Fruit fly (Drosophila melanogaster) whole organism, prepupa: ENCODE measurements around the gene Vta1.

Source experiments
- Blimp-1 ChIP-seq: fragments of 200-800 bp; sonication (Bioruptor generic); optimal IDR thresholded peaks from 3 replicates; lab custom pipeline; 2017; ENCODE audit warnings: missing biosample characterization, missing genetic modification characterization, mild to moderate bottlenecking, moderate library complexity, missing genetic modification reagents
- CG10631 ChIP-seq: fragments of 200-800 bp; sonication (Bioruptor generic); optimal IDR thresholded peaks from 2 replicates; lab custom pipeline; 2016; ENCODE audit warnings: missing biosample characterization, missing genetic modification characterization
- CG10669 ChIP-seq: fragments of 200-800 bp; sonication (Bioruptor generic); optimal IDR thresholded peaks from 3 replicates; lab custom pipeline; 2018; ENCODE audit warnings: missing biosample characterization, mild to moderate bottlenecking, missing genetic modification characterization, moderate library complexity
- CG11294 ChIP-seq: fragments of 200-800 bp; sonication (Bioruptor generic); IDR thresholded peaks from 2 replicates; pipeline ENCODE4 v1.3.6; 2022; ENCODE audit warnings: missing biosample characterization, missing genetic modification characterization
- CG11762 ChIP-seq: fragments of 200-800 bp; sonication (Bioruptor generic); optimal IDR thresholded peaks from 3 replicates; lab custom pipeline; 2016; ENCODE audit warnings: missing biosample characterization, missing genetic modification characterization; ENCODE audit not compliant: insufficient read depth
- CG11902 ChIP-seq: fragments of 200-800 bp; sonication (Bioruptor generic); optimal IDR thresholded peaks from 3 replicates; lab custom pipeline; 2016; ENCODE audit warnings: missing biosample characterization, missing genetic modification characterization
- CG15336 ChIP-seq: fragments of 200-800 bp; sonication (Bioruptor generic); IDR thresholded peaks from 2 replicates; pipeline ENCODE4 v1.3.6; 2022; ENCODE audit warnings: missing biosample characterization, missing genetic modification characterization
- CG1621 ChIP-seq: fragments of 200-800 bp; sonication (Bioruptor generic); optimal IDR thresholded peaks from 3 replicates; lab custom pipeline; 2018; ENCODE audit warnings: missing biosample characterization, mild to moderate bottlenecking, missing genetic modification characterization
- CG16779 ChIP-seq: fragments of 200-800 bp; sonication (Bioruptor generic); optimal IDR thresholded peaks from 3 replicates; lab custom pipeline; 2017; ENCODE audit warnings: missing biosample characterization, mild to moderate bottlenecking, missing genetic modification characterization
- CG31627 ChIP-seq: fragments of 200-800 bp; sonication (Bioruptor generic); optimal IDR thresholded peaks from 3 replicates; lab custom pipeline; 2016; ENCODE audit warnings: missing biosample characterization, missing genetic modification characterization
- CG32006 ChIP-seq: fragments of 200-800 bp; sonication (Bioruptor generic); optimal IDR thresholded peaks from 3 replicates; lab custom pipeline; 2017; ENCODE audit warnings: missing biosample characterization, mild to moderate bottlenecking, missing genetic modification characterization
- CG3919 ChIP-seq: fragments of 200-800 bp; sonication (Bioruptor generic); optimal IDR thresholded peaks from 3 replicates; lab custom pipeline; 2016; ENCODE audit warnings: missing biosample characterization, missing genetic modification characterization
- CG4318 ChIP-seq: fragments of 200-800 bp; sonication (Bioruptor generic); optimal IDR thresholded peaks from 3 replicates; lab custom pipeline; 2017; ENCODE audit warnings: missing biosample characterization, mild to moderate bottlenecking, missing genetic modification characterization
- CG6163 ChIP-seq: fragments of 200-800 bp; sonication (Bioruptor generic); IDR thresholded peaks from 3 replicates; pipeline ENCODE4 v1.3.6; 2022; ENCODE audit warnings: missing biosample characterization, missing genetic modification characterization
- CG6792 ChIP-seq: fragments of 200-800 bp; sonication (Bioruptor generic); optimal IDR thresholded peaks from 3 replicates; lab custom pipeline; 2016; ENCODE audit warnings: missing biosample characterization, missing genetic modification characterization
- CG8119 ChIP-seq: fragments of 200-800 bp; sonication (Bioruptor generic); IDR thresholded peaks from 3 replicates; pipeline ENCODE4 v1.3.6; 2022; ENCODE audit warnings: missing biosample characterization, missing genetic modification characterization
- CG8319 ChIP-seq: fragments of 200-800 bp; sonication (Bioruptor generic); optimal IDR thresholded peaks from 3 replicates; lab custom pipeline; 2016; ENCODE audit warnings: missing biosample characterization, missing genetic modification characterization
- CG8632 ChIP-seq: fragments of 200-800 bp; sonication (Bioruptor generic); optimal IDR thresholded peaks from 3 replicates; lab custom pipeline; 2016; ENCODE audit warnings: missing biosample characterization, missing genetic modification characterization
- CG9139 ChIP-seq: fragments of 200-800 bp; sonication (Bioruptor generic); optimal IDR thresholded peaks from 3 replicates; lab custom pipeline; 2017; ENCODE audit warnings: missing biosample characterization, mild to moderate bottlenecking, missing genetic modification characterization
- Eip75B ChIP-seq: fragments of 200-800 bp; sonication (Bioruptor generic); optimal IDR thresholded peaks from 3 replicates; lab custom pipeline; 2016; ENCODE audit warnings: missing biosample characterization, missing genetic modification characterization
- Eip78C ChIP-seq: fragments of 200-800 bp; sonication (Bioruptor generic); peaks from one replicate; lab custom pipeline; 2016; ENCODE audit warnings: missing biosample characterization, missing genetic modification characterization
- Ets21C ChIP-seq: fragments of 200-800 bp; sonication (Bioruptor generic); optimal IDR thresholded peaks from 3 replicates; lab custom pipeline; 2016; ENCODE audit warnings: missing biosample characterization, missing genetic modification characterization
- Ets96B ChIP-seq: fragments of 200-800 bp; optimal IDR thresholded peaks from 2 replicates; lab custom pipeline; 2019; ENCODE audit warnings: missing biosample characterization, mild to moderate bottlenecking, missing genetic modification characterization, moderate library complexity
- Hr38 ChIP-seq: sonication (Bioruptor generic); optimal IDR thresholded peaks from 2 replicates; lab custom pipeline; 2016; ENCODE audit warnings: missing biosample characterization, missing genetic modification characterization
- Hr39 ChIP-seq: fragments of 200-800 bp; sonication (Bioruptor generic); optimal IDR thresholded peaks from 2 replicates; lab custom pipeline; 2016; ENCODE audit warnings: missing biosample characterization, missing genetic modification characterization
- Hr4 ChIP-seq: fragments of 200-800 bp; sonication (Bioruptor generic); optimal IDR thresholded peaks from 3 replicates; lab custom pipeline; 2016; ENCODE audit warnings: missing biosample characterization, missing genetic modification characterization
- Lpt ChIP-seq: fragments of 200-800 bp; sonication (Bioruptor generic); optimal IDR thresholded peaks from 3 replicates; lab custom pipeline; 2016; ENCODE audit warnings: missing biosample characterization, missing genetic modification characterization
- Met ChIP-seq: fragments of 200-800 bp; sonication (Bioruptor generic); optimal IDR thresholded peaks from 3 replicates; lab custom pipeline; 2016; ENCODE audit warnings: missing biosample characterization, missing genetic modification characterization
- OdsH ChIP-seq: fragments of 200-800 bp; sonication (Bioruptor generic); optimal IDR thresholded peaks from 3 replicates; lab custom pipeline; 2016; ENCODE audit warnings: missing biosample characterization, missing genetic modification characterization
- Smox ChIP-seq: fragments of 200-800 bp; sonication (Bioruptor generic); optimal IDR thresholded peaks from 3 replicates; lab custom pipeline; 2016; ENCODE audit warnings: missing biosample characterization, missing genetic modification characterization
- Sox102F ChIP-seq: fragments of 200-800 bp; sonication (Bioruptor generic); optimal IDR thresholded peaks from 2 replicates; lab custom pipeline; 2016; ENCODE audit warnings: missing biosample characterization, mild to moderate bottlenecking, missing genetic modification characterization
- Sox15 ChIP-seq: fragments of 200-800 bp; sonication (Bioruptor generic); optimal IDR thresholded peaks from 3 replicates; lab custom pipeline; 2016; ENCODE audit warnings: missing biosample characterization, missing genetic modification characterization
- acj6 ChIP-seq: fragments of 200-800 bp; sonication (Bioruptor generic); optimal IDR thresholded peaks from 3 replicates; lab custom pipeline; 2016; ENCODE audit warnings: missing biosample characterization, missing genetic modification characterization
- cyc ChIP-seq: fragments of 200-800 bp; sonication (Bioruptor generic); optimal IDR thresholded peaks from 3 replicates; lab custom pipeline; 2016; ENCODE audit warnings: missing biosample characterization, missing genetic modification characterization
- dac ChIP-seq: fragments of 200-800 bp; sonication (Bioruptor generic); optimal IDR thresholded peaks from 2 replicates; lab custom pipeline; 2017; ENCODE audit warnings: missing biosample characterization, mild to moderate bottlenecking, missing genetic modification characterization
- dsx ChIP-seq: fragments of 200-800 bp; optimal IDR thresholded peaks from 3 replicates; lab custom pipeline; 2019; ENCODE audit warnings: missing biosample characterization, mild to moderate bottlenecking, missing genetic modification characterization, moderate library complexity; ENCODE audit not compliant: poor library complexity, severe bottlenecking
- eg ChIP-seq: fragments of 200-800 bp; sonication (Bioruptor generic); IDR thresholded peaks from 3 replicates; pipeline ENCODE4 v1.3.6; 2022; ENCODE audit warnings: missing biosample characterization, missing genetic modification characterization
- esn ChIP-seq: fragments of 200-800 bp; sonication (Bioruptor generic); optimal IDR thresholded peaks from 2 replicates; lab custom pipeline; 2016; ENCODE audit warnings: missing biosample characterization, mild to moderate bottlenecking, missing genetic modification characterization, moderate library complexity
- fd85E ChIP-seq: fragments of 200-800 bp; sonication (Bioruptor generic); optimal IDR thresholded peaks from 3 replicates; lab custom pipeline; 2016; ENCODE audit warnings: missing biosample characterization, missing genetic modification characterization
- fkh ChIP-seq: fragments of 200-800 bp; sonication (Bioruptor generic); optimal IDR thresholded peaks from 3 replicates; lab custom pipeline; 2017; ENCODE audit warnings: missing biosample characterization, mild to moderate bottlenecking, missing genetic modification characterization, moderate library complexity
- lz ChIP-seq: fragments of 200-800 bp; sonication (Bioruptor generic); optimal IDR thresholded peaks from 3 replicates; lab custom pipeline; 2016; ENCODE audit warnings: missing biosample characterization, missing genetic modification characterization
- net ChIP-seq: fragments of 200-800 bp; sonication (Bioruptor generic); optimal IDR thresholded peaks from 3 replicates; lab custom pipeline; 2016; ENCODE audit warnings: missing biosample characterization, missing genetic modification characterization
- pdm3 ChIP-seq: fragments of 200-800 bp; sonication (Bioruptor generic); optimal IDR thresholded peaks from 3 replicates; lab custom pipeline; 2016; ENCODE audit warnings: missing biosample characterization, missing genetic modification characterization
- ss ChIP-seq, 2 experiments: fragments of 200-800 bp; sonication (Bioruptor generic); optimal IDR thresholded peaks; 2 replicates in 1 of 2; 3 replicates in 1 of 2; lab custom pipeline; 2017 to 2018; ENCODE audit warnings: mild to moderate bottlenecking in 2 of 2, missing biosample characterization in 2 of 2, missing genetic modification characterization in 2 of 2, moderate library complexity in 1 of 2

Vta1 gene

DNA sequence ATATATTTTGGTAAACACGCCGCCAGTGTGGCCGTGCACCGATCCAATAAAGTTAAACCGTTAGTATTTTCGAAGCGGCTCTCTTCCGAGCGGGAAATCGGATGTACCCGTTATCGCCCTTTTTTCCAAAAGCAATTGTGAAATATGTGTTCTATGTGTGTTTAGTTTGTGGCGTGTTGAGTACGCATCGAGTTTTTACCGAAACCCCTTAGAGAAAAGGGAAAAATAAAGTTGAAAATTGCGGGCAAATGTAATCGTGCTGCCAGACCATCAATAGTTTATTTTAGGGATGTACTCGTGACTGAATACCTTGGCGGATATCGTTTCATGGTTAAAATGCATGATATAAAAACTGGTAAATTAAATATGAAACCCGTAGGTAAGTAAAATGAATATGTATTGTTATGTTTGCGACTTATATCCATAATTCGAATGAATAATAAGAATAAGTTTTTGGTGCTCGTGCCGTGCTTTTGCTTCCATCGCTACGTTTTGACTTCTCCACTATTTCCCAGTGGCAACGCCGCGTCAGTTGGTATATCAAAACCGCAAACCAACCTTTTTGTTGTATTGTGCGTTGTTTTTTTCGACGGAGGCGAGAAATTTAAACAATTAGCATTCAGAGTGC lies 13.4 kb downstream of the Vta1 start, which contains the start of the genes Mettl2 and Bgb (continued):
- TF ChIP-seq ss (GFP tag; optimal IDR thresholded peaks at IDR 0.05; lab: Kevin White, UChicago) (peak in 1 of 2 experiments; percentile 39), eg (GFP tag; lab: Robert Waterston, UW) (peak; percentile 73; the same call in 2 of the 3 replicates), Smox (GFP tag; lab: Kevin White, UChicago) (peak; percentile 73), CG1621 (peak; percentile 47), cyc (peak; percentile 88), Eip75B (GFP tag; lab: Kevin White, UChicago) (no peak), Met (no peak), OdsH (GFP tag; lab: Kevin White, UChicago) (no peak), Sox15 (GFP tag; lab: Kevin White, UChicago) (peak; percentile 79), acj6 (GFP tag; lab: Kevin White, UChicago) (peak; percentile 82), CG6163 (GFP tag; lab: Robert Waterston, UW) (peak; percentile 83), CG31627 (GFP tag; lab: Kevin White, UChicago) (peak; percentile 90), CG3919 (GFP tag; lab: Kevin White, UChicago) (peak; percentile 74), CG10669 (GFP tag; lab: Kevin White, UChicago) (no peak)

- no peak for TF ChIP-seq dac
- no peak for TF ChIP-seq CG11762 (GFP tag; lab: Kevin White, UChicago)
- TF ChIP-seq CG8632 (GFP tag; lab: Kevin White, UChicago): no peak
These were observed 15.0 kb downstream of the Vta1 start, which contains the start of gene nSyb for dm6 chr3L:1637652-1638051. nSyb (minus strand) TSS chr3L:1637752.

dm6 chr3L:1636886-1637285 lies 15.8 kb downstream of the Vta1 start:
- TF ChIP-seq CG8319: no peak
- no peak for TF ChIP-seq CG9139 (GFP tag; lab: Kevin White, UChicago)
- TF ChIP-seq CG16779 (tag; lab: Kevin White, UChicago): no peak
- TF ChIP-seq dsx (GFP tag; lab: Kevin White, UChicago): no peak
- no peak for TF ChIP-seq pdm3 (GFP tag; lab: Kevin White, UChicago)
- no peak for TF ChIP-seq CG8632 (GFP tag; lab: Kevin White, UChicago)
- no peak for TF ChIP-seq CG11902 (GFP tag; lab: Kevin White, UChicago)
- TF ChIP-seq Hr38 (GFP tag; lab: Kevin White, UChicago): no peak
- TF ChIP-seq Lpt (GFP tag; lab: Kevin White, UChicago): no peak
- no peak for TF ChIP-seq cyc
- TF ChIP-seq CG10669 (GFP tag; lab: Kevin White, UChicago): no peak
- TF ChIP-seq Ets96B (tag; lab: Kevin White, UChicago): no peak
- TF ChIP-seq fkh (GFP tag; lab: Kevin White, UChicago): no peak
- TF ChIP-seq fd85E: no peak
- no peak for TF ChIP-seq Eip78C (GFP tag; lab: Kevin White, UChicago)
- TF ChIP-seq CG6792 (GFP tag; lab: Kevin White, UChicago): no peak

- TF ChIP-seq lz (GFP tag; lab: Kevin White, UChicago) (peak; percentile 9), Blimp-1 (GFP tag; lab: Kevin White, UChicago) (no peak), CG4318 (no peak), net (GFP tag; lab: Kevin White, UChicago) (peak; percentile 16), Hr39 (GFP tag; lab: Kevin White, UChicago) (peak; percentile 37), CG10631 (GFP tag; lab: Kevin White, UChicago) (no peak), Eip75B (GFP tag; lab: Kevin White, UChicago) (peak; percentile 12), acj6 (GFP tag; lab: Kevin White, UChicago) (peak; percentile 36), Ets21C (GFP tag; lab: Kevin White, UChicago) (peak; percentile 23), Smox (GFP tag; lab: Kevin White, UChicago) (peak; percentile 34), CG8119 (GFP tag; lab: Robert Waterston, UW) (0 out of 3 replicates have a peak, but pooled peaks have one; percentile 28), dac (no peak), Hr4 (GFP tag; lab: Kevin White, UChicago) (peak; percentile 49), CG31627 (GFP tag; lab: Kevin White, UChicago) (peak; percentile 17), CG11294 (GFP tag; lab: Robert Waterston, UW) (no peak), esn (no peak), Sox102F (GFP tag; lab: Kevin White, UChicago) (peak; percentile 19), CG15336 (0 out of 2 replicates have a peak, but pooled peaks have one; percentile 18), fd85E (no peak), CG9139 (GFP tag; lab: Kevin White, UChicago) (no peak), CG32006 (GFP tag; lab: Kevin White, UChicago) (peak; percentile 43)
These were observed 23.5 kb downstream of the Vta1 start, which contains the start of gene GC for dm6 chr3L:1629064-1629777. GC (minus strand) TSS chr3L:1629301.
